Fruit fly (Drosophila melanogaster) whole organism, pupa: ENCODE results near the gene CG15144.
A peak's percentile ranks its signal among the peaks of the same experiment; 100 is the strongest.

ENCODE experiments used
- CG10348 ChIP-seq: fragments of 200-800 bp; sonication (Bioruptor generic); IDR thresholded peaks from 2 replicates; pipeline ENCODE4 v1.3.6; 2022; ENCODE audit warnings: missing biosample characterization, missing genetic modification characterization
- CG12605 ChIP-seq: fragments of 200-800 bp; sonication (Bioruptor generic); IDR thresholded peaks from 2 replicates; pipeline ENCODE4 v1.3.6; 2022; ENCODE audit warnings: missing biosample characterization, missing genetic modification characterization
- CG13204 ChIP-seq: fragments of 200-800 bp; sonication (Bioruptor generic); optimal IDR thresholded peaks from 2 replicates; lab custom pipeline; 2018; ENCODE audit warnings: missing biosample characterization, mild to moderate bottlenecking, missing genetic modification characterization, moderate library complexity
- CG14655 ChIP-seq: fragments of 200-800 bp; sonication (Bioruptor generic); optimal IDR thresholded peaks from 3 replicates; lab custom pipeline; 2017; ENCODE audit warnings: mild to moderate bottlenecking, missing biosample characterization, missing genetic modification reagents, missing genetic modification characterization
- CG15710 ChIP-seq: fragments of 200-800 bp; sonication (Bioruptor generic); optimal IDR thresholded peaks from 2 replicates; lab custom pipeline; 2018; ENCODE audit warnings: missing biosample characterization, mild to moderate bottlenecking, missing genetic modification characterization, moderate library complexity
- CG17806 ChIP-seq: fragments of 200-800 bp; sonication (Bioruptor generic); optimal IDR thresholded peaks from 2 replicates; lab custom pipeline; 2018; ENCODE audit warnings: missing biosample characterization, mild to moderate bottlenecking, missing genetic modification characterization, moderate library complexity
- CG32121 ChIP-seq: fragments of 200-800 bp; sonication (Bioruptor generic); IDR thresholded peaks from 2 replicates; pipeline ENCODE4 v1.3.6; 2022; ENCODE audit warnings: missing biosample characterization, missing genetic modification characterization
- CG34367 ChIP-seq: fragments of 200-800 bp; sonication (Bioruptor generic); optimal IDR thresholded peaks from 2 replicates; lab custom pipeline; 2018; ENCODE audit warnings: missing biosample characterization, mild to moderate bottlenecking, missing genetic modification characterization
- CG4496 ChIP-seq: fragments of 200-800 bp; sonication (Bioruptor generic); IDR thresholded peaks from 3 replicates; pipeline ENCODE4 v1.3.6; 2022; ENCODE audit warnings: missing biosample characterization, missing genetic modification characterization
- CG8159 ChIP-seq: fragments of 200-800 bp; sonication (Bioruptor generic); optimal IDR thresholded peaks from 3 replicates; lab custom pipeline; 2018; ENCODE audit warnings: missing biosample characterization, mild to moderate bottlenecking, missing genetic modification characterization, moderate library complexity
- CG8301 ChIP-seq: fragments of 200-800 bp; sonication (Bioruptor generic); optimal IDR thresholded peaks from 2 replicates; lab custom pipeline; 2018; ENCODE audit warnings: missing biosample characterization, mild to moderate bottlenecking, missing genetic modification characterization
- CG9948 ChIP-seq: fragments of 200-800 bp; sonication (Bioruptor generic); optimal IDR thresholded peaks from 2 replicates; lab custom pipeline; 2018; ENCODE audit warnings: missing biosample characterization, mild to moderate bottlenecking, missing genetic modification characterization, moderate library complexity
- D1 ChIP-seq: fragments of 200-800 bp; sonication (Bioruptor generic); optimal IDR thresholded peaks from 2 replicates; lab custom pipeline; 2018; ENCODE audit warnings: missing biosample characterization, mild to moderate bottlenecking, missing genetic modification characterization, moderate library complexity
- EcR ChIP-seq: fragments of 200-800 bp; sonication (Bioruptor generic); optimal IDR thresholded peaks from 3 replicates; lab custom pipeline; 2019; ENCODE audit warnings: missing biosample characterization, missing genetic modification characterization, mild to moderate bottlenecking, moderate library complexity, missing genetic modification reagents
- Ets98B ChIP-seq: fragments of 200-800 bp; sonication (Bioruptor generic); IDR thresholded peaks from 2 replicates; pipeline ENCODE4 v1.3.6; 2022; ENCODE audit warnings: missing biosample characterization, missing genetic modification characterization
- Pif1A ChIP-seq: fragments of 200-800 bp; sonication (Bioruptor generic); optimal IDR thresholded peaks from 3 replicates; lab custom pipeline; 2016; ENCODE audit warnings: missing biosample characterization, missing genetic modification characterization
- Pif1B ChIP-seq: fragments of 200-800 bp; sonication (Bioruptor generic); optimal IDR thresholded peaks from 3 replicates; lab custom pipeline; 2016; ENCODE audit warnings: missing biosample characterization, missing genetic modification characterization
- Snoo ChIP-seq: fragments of 200-800 bp; sonication (Bioruptor generic); optimal IDR thresholded peaks from 3 replicates; lab custom pipeline; 2017; ENCODE audit warnings: missing biosample characterization, mild to moderate bottlenecking, missing genetic modification characterization, inconsistent platforms
- fd96Ca ChIP-seq: fragments of 200-800 bp; sonication (Bioruptor generic); IDR thresholded peaks from 3 replicates; pipeline ENCODE4 v1.3.6; 2022; ENCODE audit warnings: missing biosample characterization, missing genetic modification characterization
- gl ChIP-seq: fragments of 200-800 bp; sonication (Bioruptor generic); optimal IDR thresholded peaks from 2 replicates; lab custom pipeline; 2018; ENCODE audit warnings: missing biosample characterization, mild to moderate bottlenecking, missing genetic modification characterization
- rn ChIP-seq: fragments of 200-800 bp; sonication (Bioruptor generic); IDR thresholded peaks from 2 replicates; pipeline ENCODE4 v1.3.6; 2022; ENCODE audit warnings: missing biosample characterization, missing genetic modification characterization

Gene CG15144

DNA sequence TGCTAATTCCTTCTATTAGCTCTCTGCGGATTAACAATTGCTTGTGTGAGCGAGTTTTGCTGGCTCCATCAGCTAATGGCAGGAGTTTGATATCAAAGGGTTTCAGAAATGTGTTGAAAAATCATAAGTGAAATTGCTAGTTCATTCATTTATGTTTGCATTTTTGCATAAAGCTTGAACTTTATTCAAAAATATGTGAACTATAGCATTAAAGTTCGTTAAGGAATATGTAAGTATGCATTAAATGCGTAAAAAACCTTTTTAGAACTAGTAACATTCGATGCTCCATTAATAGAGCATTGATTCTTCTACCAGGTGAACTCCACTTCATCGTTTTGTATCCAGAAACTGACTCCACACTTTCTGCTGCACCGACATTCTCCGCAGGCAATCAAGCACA lies 36.2 kb downstream of the CG15144 start:
- TF ChIP-seq CG4496 (no peak), Snoo (tag; lab: Kevin White, UChicago) (no peak), CG12605 (GFP tag; lab: Robert Waterston, UW) (no peak), CG13204 (GFP tag; lab: Kevin White, UChicago) (no peak), gl (tag; lab: Kevin White, UChicago) (no peak), rn (no peak), CG8301 (tag; lab: Kevin White, UChicago) (no peak), CG14655 (GFP tag; lab: Kevin White, UChicago) (no peak), Pif1B (GFP tag; lab: Kevin White, UChicago) (no peak), EcR (GFP tag; lab: Kevin White, UChicago) (no peak), fd96Ca (GFP tag; lab: Robert Waterston, UW) (no peak), CG9948 (tag; lab: Kevin White, UChicago) (no peak)

DNA sequence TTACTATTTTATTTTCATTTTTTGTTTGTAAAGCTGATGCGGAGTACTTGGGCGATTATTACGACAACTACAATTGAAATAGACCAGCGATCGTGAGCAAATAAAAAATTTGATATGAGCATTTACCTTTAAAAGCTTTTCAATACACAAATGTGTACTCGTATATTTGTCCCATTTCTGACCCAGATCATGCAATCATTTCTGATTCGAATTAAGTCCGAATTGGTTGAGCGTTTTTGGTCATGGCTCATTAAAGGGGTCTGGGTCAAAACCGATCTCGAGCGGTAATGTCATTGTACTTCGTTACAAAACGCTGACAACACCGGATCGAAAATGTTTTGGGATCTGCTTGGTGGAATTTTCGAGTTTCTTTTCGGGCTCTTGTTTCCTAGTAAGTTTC lies 42.7 kb downstream of the CG15144 start, which contains the start of gene CG43220:
TSS of gene CG43220 (plus strand) at position 301 of the 400 bp plus-strand sequence.
- TF ChIP-seq CG17806 (tag; lab: Kevin White, UChicago) (no peak), CG8159 (tag; lab: Kevin White, UChicago) (no peak), CG9948 (tag; lab: Kevin White, UChicago) (no peak)

DNA sequence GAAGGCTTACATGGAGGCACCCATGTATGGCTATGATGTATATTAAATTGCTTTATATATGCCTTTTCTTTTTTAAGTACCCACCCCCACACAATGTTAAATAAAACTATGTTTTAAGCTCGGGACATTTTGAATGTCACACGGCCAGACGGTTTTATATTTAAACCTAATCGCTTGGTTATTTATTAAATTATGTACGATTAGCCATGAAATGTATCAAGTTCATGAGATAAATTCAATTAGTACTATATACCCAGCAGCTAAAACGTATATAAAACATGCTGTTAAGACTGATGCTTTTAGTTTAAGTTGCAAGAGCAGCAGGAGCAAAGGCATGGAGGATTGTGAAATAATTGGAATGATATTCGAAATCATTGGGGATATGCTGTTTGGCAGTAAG lies 43.5 kb downstream of the CG15144 start, which contains the start of the genes CG43221 and CG43645:
TSS of gene CG43221 (plus strand) at position 301 of the 400 bp plus-strand sequence.
TSS of gene CG43645 (plus strand) at position 301 of the 400 bp plus-strand sequence.
- TF ChIP-seq gl (tag; lab: Kevin White, UChicago) (no peak), CG12605 (GFP tag; lab: Robert Waterston, UW) (no peak), CG15710 (tag; lab: Kevin White, UChicago) (no peak), fd96Ca (GFP tag; lab: Robert Waterston, UW) (no peak), CG8159 (tag; lab: Kevin White, UChicago) (no peak), CG34367 (tag; lab: Kevin White, UChicago) (no peak), CG10348 (no peak), Pif1B (GFP tag; lab: Kevin White, UChicago) (no peak), CG4496 (no peak), Pif1A (no peak), CG14655 (GFP tag; lab: Kevin White, UChicago) (no peak)

DNA sequence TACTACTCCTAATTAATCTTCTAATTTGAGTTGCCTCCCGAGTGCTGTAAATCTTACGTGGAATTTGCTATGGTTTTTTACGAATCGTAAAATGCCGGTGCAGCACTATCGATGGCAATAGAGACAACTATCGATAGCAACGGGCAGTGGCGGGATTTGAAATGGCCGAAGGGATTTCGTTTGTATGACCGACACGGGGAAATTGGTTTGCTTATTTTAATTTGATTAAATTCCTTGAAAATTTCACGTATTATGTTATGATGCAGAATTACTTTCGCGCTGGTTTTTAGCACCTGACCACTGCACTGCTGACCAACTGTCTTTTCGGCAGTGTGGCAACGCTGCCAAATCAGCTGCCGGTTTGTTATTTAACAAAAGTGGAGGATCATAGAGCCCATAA lies 44.7 kb downstream of the CG15144 start, which contains the start of the genes GCS2beta and CG5131:
TSS of gene GCS2beta (minus strand) at position 134 of the 400 bp plus-strand sequence.
TSS of gene CG5131 (plus strand) at position 328 of the 400 bp plus-strand sequence.
- peak; percentile 88 for TF ChIP-seq CG32121 (GFP tag; lab: Robert Waterston, UW)
- peak; percentile 76 for TF ChIP-seq CG17806 (tag; lab: Kevin White, UChicago)
- peak; percentile 88 for TF ChIP-seq Snoo (tag; lab: Kevin White, UChicago)
- TF ChIP-seq CG4496, result peak; percentile 96
- peak; percentile 77 for TF ChIP-seq Pif1B (GFP tag; lab: Kevin White, UChicago)
- TF ChIP-seq CG9948 (tag; lab: Kevin White, UChicago), result peak; percentile 78
- peak; percentile 91 for TF ChIP-seq rn
- TF ChIP-seq CG12605 (GFP tag; lab: Robert Waterston, UW), result 0 out of 2 replicates have a peak, but pooled peaks have one; percentile 40
- peak; percentile 93 for TF ChIP-seq Pif1A
- peak; percentile 83 for TF ChIP-seq CG8301 (tag; lab: Kevin White, UChicago)
- TF ChIP-seq CG10348, result peak; percentile 84
- TF ChIP-seq D1 (tag; lab: Kevin White, UChicago), result peak; percentile 23
- TF ChIP-seq fd96Ca (GFP tag; lab: Robert Waterston, UW), result peak; percentile 96
- no peak for TF ChIP-seq EcR (GFP tag; lab: Kevin White, UChicago)
- peak; percentile 76 for TF ChIP-seq CG34367 (tag; lab: Kevin White, UChicago)
- peak; percentile 56 for TF ChIP-seq gl (tag; lab: Kevin White, UChicago)
- TF ChIP-seq CG15710 (tag; lab: Kevin White, UChicago), result peak; percentile 84
- peak; percentile 92 for TF ChIP-seq Ets98B (GFP tag; lab: Robert Waterston, UW)
- TF ChIP-seq CG13204 (GFP tag; lab: Kevin White, UChicago), result no peak
- peak; percentile 82 for TF ChIP-seq CG14655 (GFP tag; lab: Kevin White, UChicago)
- TF ChIP-seq CG8159 (tag; lab: Kevin White, UChicago), result peak; percentile 75

DNA sequence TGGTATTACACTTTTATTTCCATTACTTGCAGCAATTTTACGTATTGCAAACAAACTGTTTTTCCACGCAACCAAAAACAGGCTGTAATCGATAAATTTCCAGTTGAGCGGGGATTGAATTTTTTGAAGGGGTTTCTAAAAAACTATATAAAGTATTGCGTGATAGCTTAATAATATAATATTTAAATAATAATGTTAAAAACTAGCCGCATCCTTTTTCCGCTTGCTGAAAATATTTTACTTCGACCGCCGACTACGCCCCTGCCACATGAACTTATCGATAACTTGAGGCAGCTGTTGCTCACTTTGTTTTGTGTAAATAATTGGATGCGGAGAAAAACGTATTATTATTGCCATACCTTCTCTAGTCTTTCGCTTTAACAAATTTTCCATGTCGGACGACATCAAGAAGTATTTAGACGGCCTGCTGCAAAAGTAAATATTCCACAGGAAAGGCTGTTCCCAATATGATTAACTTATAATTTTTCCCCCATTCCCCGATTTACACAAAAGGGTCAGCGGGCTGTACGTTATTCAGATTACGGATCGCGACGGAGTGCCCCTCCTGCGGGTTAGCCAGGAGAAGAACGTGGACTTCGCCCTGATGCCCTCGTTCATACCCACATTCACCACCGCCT lies 47.9 kb downstream of the CG15144 start, which contains the start of the genes fws and Lamtor3:
TSS of gene fws (minus strand) at position 87 of the 638 bp plus-strand sequence.
TSS of gene Lamtor3 (plus strand) at position 289 of the 638 bp plus-strand sequence.
- TF ChIP-seq D1 (tag; lab: Kevin White, UChicago), result peak; percentile 96
- peak; percentile 99 for TF ChIP-seq CG32121 (GFP tag; lab: Robert Waterston, UW)
- TF ChIP-seq CG8301 (tag; lab: Kevin White, UChicago), result peak; percentile 99
- peak; percentile 99 for TF ChIP-seq CG12605 (GFP tag; lab: Robert Waterston, UW)
- peak; percentile 99 for TF ChIP-seq CG14655 (GFP tag; lab: Kevin White, UChicago)
- peak; percentile 99 for TF ChIP-seq CG8159 (tag; lab: Kevin White, UChicago)
- peak; percentile 100 for TF ChIP-seq CG4496
- peak; percentile 98 for TF ChIP-seq Pif1A
- TF ChIP-seq CG9948 (tag; lab: Kevin White, UChicago), result peak; percentile 99
- peak; percentile 99 for TF ChIP-seq Snoo (tag; lab: Kevin White, UChicago)
- TF ChIP-seq gl (tag; lab: Kevin White, UChicago), result peak; percentile 95
- TF ChIP-seq rn, result peak; percentile 99
- TF ChIP-seq CG15710 (tag; lab: Kevin White, UChicago), result peak; percentile 99
- TF ChIP-seq CG17806 (tag; lab: Kevin White, UChicago), result peak; percentile 99
- peak; percentile 100 for TF ChIP-seq fd96Ca (GFP tag; lab: Robert Waterston, UW)
- TF ChIP-seq CG10348, result peak; percentile 98
- TF ChIP-seq CG13204 (GFP tag; lab: Kevin White, UChicago), result no peak
- TF ChIP-seq CG34367 (tag; lab: Kevin White, UChicago), result peak; percentile 98
- TF ChIP-seq Ets98B (GFP tag; lab: Robert Waterston, UW), result peak; percentile 100
- TF ChIP-seq Pif1B (GFP tag; lab: Kevin White, UChicago), result peak; percentile 99
- peak; percentile 41 for TF ChIP-seq EcR (GFP tag; lab: Kevin White, UChicago)
- TF ChIP-seq, all 21 proteins: peak for 20
